Worm (Caenorhabditis elegans): ENCODE measurements around the gene F26F2.1.

The F26F2.1 gene

DNA sequence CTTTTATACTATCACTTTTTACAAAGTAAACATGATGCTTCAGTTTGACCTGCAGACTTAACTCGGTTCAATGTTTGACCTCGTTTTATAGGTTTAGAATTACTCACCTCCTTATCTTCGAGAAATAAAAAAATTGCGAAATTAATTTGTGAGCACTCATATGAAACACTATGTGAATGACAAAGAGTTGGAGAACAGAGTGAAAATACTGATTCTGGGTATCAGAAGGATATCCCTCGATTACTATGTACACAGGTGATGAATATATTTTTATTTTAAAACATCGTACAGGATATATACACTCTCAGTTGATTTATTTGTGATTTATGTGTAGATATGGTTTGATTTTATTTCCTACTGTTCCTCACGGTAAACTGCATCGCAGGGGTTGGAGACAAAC, 5.4 kb downstream of the F26F2.1 start, which contains the start of gene Y38H6C.23:
Gene Y38H6C.23 (minus strand): TSS at position 101 of the 400 bp plus-strand sequence.
- TF ChIP-seq nhr-23 (tag; optimal IDR thresholded peaks at IDR 0.05) (no peak), nhr-43 (tag; optimal IDR thresholded peaks at IDR 0.05; ENCODE audit: poor library complexity, severe bottlenecking) (no peak), nhr-25 (tag; optimal IDR thresholded peaks at IDR 0.05) (no peak), fkh-2 (tag; optimal IDR thresholded peaks at IDR 0.05) (no peak), egl-27 (tag; optimal IDR thresholded peaks at IDR 0.05) (no peak), nhr-76 (tag; optimal IDR thresholded peaks at IDR 0.05) (no peak), ZK546.5 (tag; optimal IDR thresholded peaks at IDR 0.05) (no peak), nhr-67 (tag; optimal IDR thresholded peaks at IDR 0.05) (no peak), aly-2 (tag; optimal IDR thresholded peaks at IDR 0.05) (no peak), nfya-1 (tag; optimal IDR thresholded peaks at IDR 0.05; ENCODE audit: insufficient read depth) (no peak), ceh-82 (tag; optimal IDR thresholded peaks at IDR 0.05) (no peak), lin-15B (tag; optimal IDR thresholded peaks at IDR 0.05) (no peak), zag-1 (tag; optimal IDR thresholded peaks at IDR 0.05) (no peak), R02D3.7 (tag; optimal IDR thresholded peaks at IDR 0.05) (no peak)

ce11 chrV:20555120-20555519, 6.6 kb downstream of the F26F2.1 start, which contains the start of gene Y38H6C.21:
Gene Y38H6C.21, minus strand, starts transcription at chrV:20555267.
- no peak for TF ChIP-seq ZK546.5 (tag; optimal IDR thresholded peaks at IDR 0.05)
- TF ChIP-seq nhr-237 (tag; optimal IDR thresholded peaks at IDR 0.05), result no peak
- no peak for TF ChIP-seq ama-1 (optimal IDR thresholded peaks at IDR 0.05)
- no peak for TF ChIP-seq pqm-1 (tag; optimal IDR thresholded peaks at IDR 0.05)
- no peak for TF ChIP-seq nhr-43 (tag; optimal IDR thresholded peaks at IDR 0.05; ENCODE audit: poor library complexity, severe bottlenecking)
- TF ChIP-seq ceh-9 (tag; optimal IDR thresholded peaks at IDR 0.05), result no peak
- TF ChIP-seq elt-3 (tag; optimal IDR thresholded peaks at IDR 0.05), result no peak
- TF ChIP-seq eor-1 (tag; optimal IDR thresholded peaks at IDR 0.05), result no peak
- no peak for TF ChIP-seq snpc-4 (tag; optimal IDR thresholded peaks at IDR 0.05)
- TF ChIP-seq nhr-77 (tag; optimal IDR thresholded peaks at IDR 0.05), result no peak
- no peak for TF ChIP-seq jun-1 (tag; optimal IDR thresholded peaks at IDR 0.05)
- TF ChIP-seq mml-1 (tag; optimal IDR thresholded peaks at IDR 0.05), result no peak

ce11 chrV:20552971-20553370, 8.7 kb downstream of the F26F2.1 start, which contains the start of gene vmo-1:
Gene vmo-1, minus strand, starts transcription at chrV:20553071.
- TF ChIP-seq lin-15B (tag; optimal IDR thresholded peaks at IDR 0.05) (no peak), egl-27 (tag; optimal IDR thresholded peaks at IDR 0.05) (no peak), nhr-43 (tag; optimal IDR thresholded peaks at IDR 0.05; ENCODE audit: poor library complexity, severe bottlenecking) (no peak), skn-1 (tag; optimal IDR thresholded peaks at IDR 0.05) (no peak), nfya-1 (tag; optimal IDR thresholded peaks at IDR 0.05; ENCODE audit: insufficient read depth) (no peak), fkh-2 (tag; optimal IDR thresholded peaks at IDR 0.05) (no peak), lin-39 (tag; optimal IDR thresholded peaks at IDR 0.05) (no peak), ztf-4 (tag; optimal IDR thresholded peaks at IDR 0.05) (no peak), daf-12 (tag; optimal IDR thresholded peaks at IDR 0.05) (no peak), nhr-11 (tag; optimal IDR thresholded peaks at IDR 0.05) (no peak), pqm-1 (tag; optimal IDR thresholded peaks at IDR 0.05) (no peak), elt-2 (tag; optimal IDR thresholded peaks at IDR 0.05) (no peak), nhr-28 (tag; optimal IDR thresholded peaks at IDR 0.05) (no peak), nhr-76 (tag; optimal IDR thresholded peaks at IDR 0.05) (no peak), fkh-10 (GFP tag; optimal IDR thresholded peaks at IDR 0.05) (no peak), eor-1 (tag; optimal IDR thresholded peaks at IDR 0.05) (no peak), sea-2 (GFP tag; optimal IDR thresholded peaks at IDR 0.05) (no peak), ceh-28 (tag; optimal IDR thresholded peaks at IDR 0.05) (no peak)

DNA sequence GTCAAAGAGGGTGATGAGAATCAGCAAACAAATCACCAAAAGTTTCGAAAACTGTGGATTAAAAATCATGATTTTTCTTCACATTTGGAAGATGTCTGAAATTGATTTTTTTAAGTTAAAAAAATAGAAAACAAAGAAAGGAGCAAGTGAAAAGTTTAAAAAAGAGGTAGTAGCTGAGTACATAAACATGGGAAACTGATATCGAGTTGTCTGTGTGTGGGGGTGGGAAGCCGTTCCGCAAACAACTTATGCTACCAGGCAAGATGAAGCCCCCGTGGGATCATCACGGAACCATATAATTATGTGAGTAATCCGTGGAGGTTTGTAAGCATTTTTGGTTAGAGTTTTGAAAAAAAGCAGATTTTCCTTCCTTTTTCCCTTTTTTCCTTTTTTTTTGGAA, 10.6 kb downstream of the F26F2.1 start, which contains the start of gene Y38H6C.20:
Gene Y38H6C.20 (minus strand): TSS at position 101 of the 400 bp plus-strand sequence.
- TF ChIP-seq nhr-25 (tag; optimal IDR thresholded peaks at IDR 0.05) (no peak), nhr-28 (tag; optimal IDR thresholded peaks at IDR 0.05) (no peak), eor-1 (tag; optimal IDR thresholded peaks at IDR 0.05) (no peak), ama-1 (optimal IDR thresholded peaks at IDR 0.05) (no peak), ceh-28 (tag; optimal IDR thresholded peaks at IDR 0.05) (no peak)

DNA sequence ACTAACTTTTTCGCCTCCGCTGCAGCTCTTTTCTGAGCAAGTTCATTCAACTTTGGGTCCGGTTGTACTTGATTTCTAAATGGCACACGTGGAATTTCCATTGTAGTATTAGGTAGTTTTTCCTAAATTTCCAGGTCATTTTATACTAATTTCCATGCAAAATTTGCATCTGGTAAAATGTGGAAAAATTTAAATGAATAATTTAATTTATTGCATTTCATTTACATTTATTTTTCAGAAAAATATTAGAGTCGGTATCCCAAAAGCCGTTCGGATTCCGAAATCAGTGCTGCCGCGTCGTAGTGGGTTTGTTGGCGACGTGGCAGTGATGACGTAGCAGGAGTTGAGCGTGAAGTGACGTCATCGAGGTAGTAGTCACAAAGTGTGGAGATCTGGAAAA, 14.6 kb downstream of the F26F2.1 start, which contains the start of gene Y38H6C.18:
Gene Y38H6C.18 (minus strand): TSS at position 101 of the 400 bp plus-strand sequence.
- TF ChIP-seq elt-2 (tag; optimal IDR thresholded peaks at IDR 0.05) (no peak), fkh-2 (tag; optimal IDR thresholded peaks at IDR 0.05) (no peak), ZK546.5 (tag; optimal IDR thresholded peaks at IDR 0.05) (no peak), sea-2 (GFP tag; optimal IDR thresholded peaks at IDR 0.05) (no peak)
